Fruit fly (Drosophila melanogaster): Measurements from ENCODE around the gene CG32219.

The CG32219 gene

dm6 chr3L:19900184-19901089, 50.5 kb downstream of the CG32219 start:
- TF ChIP-seq EcR (GFP tag; optimal IDR thresholded peaks at IDR 0.05), result no peak
